Fruit fly (Drosophila melanogaster): Measurements from ENCODE around the gene CG12288.

The CG12288 gene

DNA sequence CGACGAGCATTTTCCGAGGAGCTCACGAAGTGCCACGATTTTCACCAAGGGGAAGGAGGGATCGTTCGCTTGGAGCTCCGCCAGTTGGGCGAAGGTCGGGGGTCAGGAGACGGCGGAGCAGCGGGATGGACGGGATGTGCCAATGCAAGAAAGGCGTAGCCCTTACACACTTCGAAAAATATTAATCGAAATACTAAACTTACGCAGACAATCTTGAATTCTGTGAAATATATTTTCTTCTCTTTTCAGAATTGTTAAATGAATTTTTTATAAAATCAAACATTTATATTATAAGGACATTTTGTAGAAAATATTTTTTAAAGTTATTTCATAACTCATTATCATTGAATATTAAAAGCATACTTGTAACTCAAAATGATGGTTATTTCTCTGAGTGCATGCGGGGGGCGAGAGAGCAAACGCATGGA is 33.1 kb downstream of the CG12288 start (continued):
- TF ChIP-seq CG15601 (tag; optimal IDR thresholded peaks at IDR 0.05) = peak; percentile 34
- TF ChIP-seq br (optimal IDR thresholded peaks at IDR 0.05) = no peak
- peak; percentile 15 for TF ChIP-seq CG5180 (GFP tag; optimal IDR thresholded peaks at IDR 0.05)
- no peak for TF ChIP-seq ind (GFP tag; optimal IDR thresholded peaks at IDR 0.05)
- no peak for TF ChIP-seq hbn (GFP tag; IDR thresholded peaks at IDR 0.05; ENCODE audit: partially characterized antibody)
- no peak for TF ChIP-seq CG33213 (GFP tag; optimal IDR thresholded peaks at IDR 0.05)
- TF ChIP-seq CG10979 (tag; optimal IDR thresholded peaks at IDR 0.05) = peak; percentile 57
- no peak for TF ChIP-seq lbe (GFP tag; optimal IDR thresholded peaks at IDR 0.05)
- TF ChIP-seq ATbp (GFP tag; optimal IDR thresholded peaks at IDR 0.05) = peak; percentile 42
- no peak for TF ChIP-seq Ets97D (GFP tag; optimal IDR thresholded peaks at IDR 0.05)
- no peak for TF ChIP-seq CG31224 (GFP tag; IDR thresholded peaks at IDR 0.05)
- TF ChIP-seq esg (GFP tag; conservative IDR thresholded peaks at IDR 0.05) = 0 out of 2 replicates have a peak, but pooled peaks have one; percentile 29
- TF ChIP-seq pita (GFP tag; optimal IDR thresholded peaks at IDR 0.05) = no peak
- TF ChIP-seq fru (optimal IDR thresholded peaks at IDR 0.05) = no peak
- TF ChIP-seq Aef1 (GFP tag; IDR thresholded peaks at IDR 0.05) = peak; percentile 36; the same call in 1 of the 3 replicates
- no peak for TF ChIP-seq sim (GFP tag; IDR thresholded peaks at IDR 0.05)
- peak; percentile 12 for TF ChIP-seq NfI (GFP tag; optimal IDR thresholded peaks at IDR 0.05)
- no peak for TF ChIP-seq dm (GFP tag; optimal IDR thresholded peaks at IDR 0.05)
- no peak for TF ChIP-seq Mad (GFP tag; optimal IDR thresholded peaks at IDR 0.05)
- no peak for TF ChIP-seq Atf-2 (GFP tag; optimal IDR thresholded peaks at IDR 0.05)
- no peak for TF ChIP-seq Usf (GFP tag; optimal IDR thresholded peaks at IDR 0.05)
- no peak for TF ChIP-seq Dad (GFP tag; optimal IDR thresholded peaks at IDR 0.05)
- no peak for TF ChIP-seq CG6175 (GFP tag; IDR thresholded peaks at IDR 0.05)
- TF ChIP-seq nerfin-2 (GFP tag; IDR thresholded peaks at IDR 0.05; ENCODE audit: partially characterized antibody) = no peak
- TF ChIP-seq inv (GFP tag; IDR thresholded peaks at IDR 0.05; ENCODE audit: partially characterized antibody) = no peak
- TF ChIP-seq CG9932 (GFP tag; IDR thresholded peaks at IDR 0.05) = peak; percentile 39; the same call in 1 of the 2 replicates
- no peak for TF ChIP-seq CG13287 (GFP tag; IDR thresholded peaks at IDR 0.05; ENCODE audit: partially characterized antibody)
- TF ChIP-seq dysf (GFP tag; IDR thresholded peaks at IDR 0.05) = peak; percentile 75
- peak; percentile 72 for TF ChIP-seq CG2712 (tag; optimal IDR thresholded peaks at IDR 0.05)
- TF ChIP-seq grau (tag; optimal IDR thresholded peaks at IDR 0.05) = peak; percentile 67
- TF ChIP-seq CG32767 (GFP tag; IDR thresholded peaks at IDR 0.05) = 0 out of 2 replicates have a peak, but pooled peaks have one; percentile 27
- TF ChIP-seq lola (GFP tag; optimal IDR thresholded peaks at IDR 0.05) = peak in 1 of 3 experiments; percentile 23
- no peak for TF ChIP-seq kah (GFP tag; optimal IDR thresholded peaks at IDR 0.05)
- TF ChIP-seq slp2 (GFP tag; optimal IDR thresholded peaks at IDR 0.05) = no peak
- TF ChIP-seq sr (GFP tag; IDR thresholded peaks at IDR 0.05) = no peak
- peak; percentile 66 for TF ChIP-seq nmo (GFP tag; optimal IDR thresholded peaks at IDR 0.05)
- TF ChIP-seq Hmr (GFP tag; optimal IDR thresholded peaks at IDR 0.05) = peak; percentile 28
- TF ChIP-seq NK7.1 (GFP tag; optimal IDR thresholded peaks at IDR 0.05) = no peak
- no peak for TF ChIP-seq CG5953 (GFP tag; IDR thresholded peaks at IDR 0.05)
- no peak for TF ChIP-seq pnt (GFP tag; optimal IDR thresholded peaks at IDR 0.05)
- peak; percentile 32 for TF ChIP-seq CG3281 (GFP tag; optimal IDR thresholded peaks at IDR 0.05)
- no peak for TF ChIP-seq maf-S (GFP tag; optimal IDR thresholded peaks at IDR 0.05)
- TF ChIP-seq Ets65A (GFP tag) = peak; percentile 80
- no peak for TF ChIP-seq Gug (GFP tag; IDR thresholded peaks at IDR 0.05)
- TF ChIP-seq vvl (GFP tag; IDR thresholded peaks at IDR 0.05) = no peak
- TF ChIP-seq zf30C (GFP tag; optimal IDR thresholded peaks at IDR 0.05) = no peak
- no peak for TF ChIP-seq ftz-f1 (GFP tag; optimal IDR thresholded peaks at IDR 0.05)
- TF ChIP-seq CG8388 (GFP tag; optimal IDR thresholded peaks at IDR 0.05) = peak; percentile 37
- TF ChIP-seq Ada2b (GFP tag; IDR thresholded peaks at IDR 0.05) = no peak
- no peak for TF ChIP-seq fd102C (GFP tag; optimal IDR thresholded peaks at IDR 0.05)
- TF ChIP-seq D19B (GFP tag; optimal IDR thresholded peaks at IDR 0.05) = no peak
- no peak for TF ChIP-seq caup (GFP tag; optimal IDR thresholded peaks at IDR 0.05; ENCODE audit: severe bottlenecking)

All from whole organism, embryonic.